Fruit fly (Drosophila melanogaster) whole organism, wandering third instar larva: Measurements from ENCODE around the gene CG13306.
A peak's percentile ranks its signal among the peaks of the same experiment; 100 is the strongest.

Experiments
- Abd-B ChIP-seq: fragments of >200 bp; optimal IDR thresholded peaks from 2 replicates; lab custom pipeline; 2017; ENCODE audit warnings: missing biosample characterization, missing genetic modification characterization
- CG9705 ChIP-seq: fragments of 200-800 bp; sonication (Bioruptor generic); optimal IDR thresholded peaks from 2 replicates; lab custom pipeline; 2018; ENCODE audit warnings: missing biosample characterization, mild to moderate bottlenecking, missing genetic modification characterization
- CrebA ChIP-seq: fragments of 200-800 bp; sonication (Bioruptor generic); optimal IDR thresholded peaks from 2 replicates; lab custom pipeline; 2016; ENCODE audit warnings: missing biosample characterization, mild to moderate bottlenecking, missing genetic modification characterization, borderline replicate concordance
- Dfd ChIP-seq: fragments of >200 bp; optimal IDR thresholded peaks from 2 replicates; lab custom pipeline; 2017; ENCODE audit warnings: missing biosample characterization, missing genetic modification characterization
- Dif ChIP-seq: fragments of 200-275, 200-300 bp; sonication (Bioruptor generic); optimal IDR thresholded peaks from 2 replicates; lab custom pipeline; 2018; ENCODE audit warnings: missing biosample characterization, missing genetic modification characterization; ENCODE audit not compliant: partially characterized antibody
- GATAd ChIP-seq: sonication (Bioruptor generic); optimal IDR thresholded peaks from 2 replicates; lab custom pipeline; 2016; ENCODE audit warnings: missing biosample characterization, missing genetic modification characterization
- HLH106 ChIP-seq: fragments of 200-800 bp; optimal IDR thresholded peaks from 3 replicates; lab custom pipeline; 2019; ENCODE audit warnings: missing biosample characterization, mild to moderate bottlenecking, missing genetic modification characterization, moderate library complexity
- Hnf4 ChIP-seq: fragments of 200-800 bp; sonication (Bioruptor generic); optimal IDR thresholded peaks from 2 replicates; lab custom pipeline; 2016; ENCODE audit warnings: missing biosample characterization, mild to moderate bottlenecking, missing genetic modification characterization
- Hr78 ChIP-seq: fragments of >200 bp; optimal IDR thresholded peaks from 2 replicates; lab custom pipeline; 2017; ENCODE audit warnings: missing biosample characterization, missing genetic modification characterization
- Hr83 ChIP-seq: fragments of 200-300 bp; sonication (Bioruptor generic); optimal IDR thresholded peaks from 2 replicates; lab custom pipeline; 2016; ENCODE audit warnings: missing biosample characterization, mild to moderate bottlenecking, missing genetic modification characterization, moderate library complexity; ENCODE audit not compliant: poor library complexity, severe bottlenecking
- Jra ChIP-seq: sonication (Bioruptor generic); optimal IDR thresholded peaks from 2 replicates; lab custom pipeline; 2016; ENCODE audit warnings: missing biosample characterization, missing genetic modification characterization
- Mio ChIP-seq: sonication (Bioruptor generic); optimal IDR thresholded peaks from 2 replicates; lab custom pipeline; 2016; ENCODE audit warnings: missing biosample characterization, missing genetic modification characterization
- Myc ChIP-seq: fragments of >200 bp; optimal IDR thresholded peaks from 2 replicates; lab custom pipeline; 2017
- N ChIP-seq: fragments of >200 bp; optimal IDR thresholded peaks from 2 replicates; lab custom pipeline; 2018; ENCODE audit warnings: missing biosample characterization, missing external identifiers, missing genetic modification characterization
- OdsH ChIP-seq: fragments of 200-800 bp; sonication (Bioruptor generic); optimal IDR thresholded peaks from 2 replicates; lab custom pipeline; 2016; ENCODE audit warnings: missing biosample characterization, mild to moderate bottlenecking, missing genetic modification characterization
- Rel ChIP-seq, 2 experiments: fragments of 200-800 bp; sonication (Bioruptor generic) in 1 of 2; optimal IDR thresholded peaks; 2 replicates in 1 of 2; 3 replicates in 1 of 2; lab custom pipeline; 2016 to 2019; ENCODE audit warnings: mild to moderate bottlenecking in 2 of 2, missing biosample characterization in 2 of 2, missing genetic modification characterization in 2 of 2, moderate library complexity in 1 of 2
- Sp1 ChIP-seq: fragments of 200-800 bp; sonication (Bioruptor generic); optimal IDR thresholded peaks from 3 replicates; lab custom pipeline; 2019; ENCODE audit warnings: missing biosample characterization, mild to moderate bottlenecking, missing genetic modification characterization, moderate library complexity
- Vsx2 ChIP-seq: fragments of 200-300, 225-300 bp; sonication (Bioruptor generic); optimal IDR thresholded peaks from 2 replicates; lab custom pipeline; 2018; ENCODE audit warnings: missing biosample characterization, missing genetic modification characterization; ENCODE audit not compliant: partially characterized antibody
- br ChIP-seq: fragments of 200-800 bp; sonication (Bioruptor generic); optimal IDR thresholded peaks from 2 replicates; lab custom pipeline; 2016; ENCODE audit warnings: missing biosample characterization, missing genetic modification characterization
- brk ChIP-seq: fragments of 200-800 bp; sonication (Bioruptor generic); optimal IDR thresholded peaks from 2 replicates; lab custom pipeline; 2016; ENCODE audit warnings: missing biosample characterization, mild to moderate bottlenecking, missing genetic modification characterization
- dmrt93B ChIP-seq: fragments of 200-800 bp; sonication (Bioruptor generic); optimal IDR thresholded peaks from 2 replicates; lab custom pipeline; 2018; ENCODE audit warnings: missing biosample characterization, mild to moderate bottlenecking, missing genetic modification characterization
- ey ChIP-seq: fragments of 200-800 bp; sonication (Bioruptor generic); optimal IDR thresholded peaks from 2 replicates; lab custom pipeline; 2016; ENCODE audit warnings: missing biosample characterization, missing genetic modification characterization
- foxo ChIP-seq, 2 experiments: fragments of 200-800 bp; sonication (Bioruptor generic); optimal IDR thresholded peaks; 2 replicates in 1 of 2; 3 replicates in 1 of 2; lab custom pipeline; 2016 to 2017; ENCODE audit warnings: missing biosample characterization in 2 of 2, missing genetic modification characterization in 2 of 2
- fru ChIP-seq: fragments of 200-800 bp; sonication (Bioruptor generic); optimal IDR thresholded peaks from 3 replicates; lab custom pipeline; 2016; ENCODE audit warnings: missing biosample characterization, mild to moderate bottlenecking, missing genetic modification characterization
- h ChIP-seq: fragments of 200-800 bp; sonication (Bioruptor generic); optimal IDR thresholded peaks from 3 replicates; lab custom pipeline; 2016; ENCODE audit warnings: missing biosample characterization, mild to moderate bottlenecking, missing genetic modification characterization
- jim ChIP-seq: fragments of 175-275, 200-325 bp; sonication (Bioruptor generic); optimal IDR thresholded peaks from 2 replicates; lab custom pipeline; 2016; ENCODE audit warnings: missing biosample characterization, mild to moderate bottlenecking, missing genetic modification characterization
- pan ChIP-seq: fragments of >200 bp; optimal IDR thresholded peaks from 2 replicates; lab custom pipeline; 2017
- psq ChIP-seq: fragments of 200-800 bp; sonication (Bioruptor generic); optimal IDR thresholded peaks from 3 replicates; lab custom pipeline; 2017; ENCODE audit warnings: missing biosample characterization, mild to moderate bottlenecking, missing genetic modification characterization, moderate library complexity
- rgr ChIP-seq: fragments of 200-800 bp; sonication (Bioruptor generic); optimal IDR thresholded peaks from 3 replicates; lab custom pipeline; 2016; ENCODE audit warnings: missing biosample characterization, mild to moderate bottlenecking, missing genetic modification characterization
- sv ChIP-seq: fragments of 200-800 bp; sonication (Bioruptor generic); optimal IDR thresholded peaks from 3 replicates; lab custom pipeline; 2016; ENCODE audit warnings: missing biosample characterization, missing genetic modification characterization
- tai ChIP-seq: sonication (Bioruptor generic); optimal IDR thresholded peaks from 2 replicates; lab custom pipeline; 2016; ENCODE audit warnings: missing biosample characterization, missing genetic modification characterization
- woc ChIP-seq: sonication (Bioruptor generic); optimal IDR thresholded peaks from 2 replicates; lab custom pipeline; 2016; ENCODE audit warnings: missing biosample characterization, mild to moderate bottlenecking, missing genetic modification characterization

CG13306 gene

DNA sequence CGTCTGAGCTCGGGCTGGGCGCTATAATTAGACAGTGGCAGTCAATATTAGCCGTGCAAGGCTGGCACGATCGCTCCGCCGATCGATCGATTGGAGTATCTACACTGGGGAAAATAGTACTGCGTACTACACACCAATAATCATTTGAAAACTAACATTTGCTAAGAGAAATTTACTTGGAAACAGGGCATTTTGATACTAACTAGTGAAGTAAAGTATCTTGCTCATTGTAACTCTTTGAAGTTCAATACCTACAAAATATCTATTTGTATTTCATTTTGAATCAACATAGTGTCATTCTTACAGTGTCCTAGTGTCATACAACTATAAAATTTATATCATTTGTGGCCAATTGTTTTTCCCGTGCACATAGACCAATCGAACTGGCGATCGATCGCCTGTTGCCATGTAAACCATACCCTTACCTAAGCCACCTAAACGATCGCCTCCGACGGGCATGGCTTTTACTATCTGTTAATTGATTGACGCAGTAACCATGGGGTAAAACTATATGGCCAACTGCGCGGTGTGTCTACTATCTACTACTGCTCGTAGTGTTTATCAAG, 48.8 kb downstream of the CG13306 start:
- TF ChIP-seq OdsH (GFP tag; lab: Kevin White, UChicago): peak; percentile 73
- TF ChIP-seq tai (GFP tag; lab: Kevin White, UChicago): no peak
- TF ChIP-seq HLH106 (tag; lab: Kevin White, UChicago): peak; percentile 34
- peak; percentile 70 for TF ChIP-seq sv (GFP tag; lab: Kevin White, UChicago)
- peak in 1 of 2 experiments; percentile 58 for TF ChIP-seq foxo (GFP tag; optimal IDR thresholded peaks at IDR 0.05; lab: Kevin White, UChicago)
- TF ChIP-seq br (GFP tag; lab: Kevin White, UChicago): peak; percentile 62
- peak; percentile 80 for TF ChIP-seq ey (GFP tag; lab: Kevin White, UChicago)
- TF ChIP-seq fru: peak; percentile 81
- TF ChIP-seq h (GFP tag; lab: Kevin White, UChicago): peak; percentile 34
- no peak for TF ChIP-seq Dfd (GFP tag; lab: Kevin White, UChicago)
- peak; percentile 29 for TF ChIP-seq Sp1 (GFP tag; lab: Kevin White, UChicago)
- TF ChIP-seq Mio: no peak
- peak; percentile 78 for TF ChIP-seq rgr
- peak; percentile 51 for TF ChIP-seq psq (GFP tag; lab: Kevin White, UChicago)
- no peak for TF ChIP-seq Vsx2 (GFP tag; lab: Kevin White, UChicago)
- no peak for TF ChIP-seq Rel (GFP tag; optimal IDR thresholded peaks at IDR 0.05; lab: Kevin White, UChicago)
- TF ChIP-seq Rel (tag; optimal IDR thresholded peaks at IDR 0.05; lab: Kevin White, UChicago): no peak
- no peak for TF ChIP-seq Hnf4 (GFP tag; lab: Kevin White, UChicago)
- TF ChIP-seq, all 38 proteins: peak for 11

DNA sequence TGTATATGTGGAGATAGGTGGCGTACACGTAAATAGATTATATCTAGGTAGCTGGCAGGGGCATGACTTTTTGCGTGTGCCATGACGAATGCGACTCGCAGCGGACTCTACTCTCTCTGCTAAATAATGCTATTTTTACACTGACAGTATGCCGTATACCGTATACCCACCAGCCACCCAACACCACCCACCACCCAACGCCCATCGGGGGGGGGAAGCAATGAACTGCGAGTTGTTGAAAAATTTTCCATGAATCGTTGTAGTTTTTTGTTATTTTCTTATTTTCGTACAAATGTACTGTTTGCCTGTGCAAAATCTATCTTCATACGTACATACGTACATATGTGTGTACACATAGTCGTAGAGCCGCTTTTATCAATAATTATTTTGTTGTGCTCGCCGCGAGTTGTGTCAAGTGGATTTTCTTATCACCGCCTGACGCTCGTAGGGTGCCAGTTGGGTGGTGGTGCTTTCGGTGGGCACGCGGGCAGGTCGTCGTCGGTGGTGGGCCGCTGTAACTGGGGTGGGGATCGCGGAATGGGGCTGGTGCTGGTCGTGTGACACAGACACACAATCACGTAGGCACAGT, 49.4 kb downstream of the CG13306 start:
- TF ChIP-seq Rel (GFP tag; optimal IDR thresholded peaks at IDR 0.05; lab: Kevin White, UChicago) (no peak), Rel (tag; optimal IDR thresholded peaks at IDR 0.05; lab: Kevin White, UChicago) (peak; percentile 78), Myc (no peak), h (GFP tag; lab: Kevin White, UChicago) (peak; percentile 80), Hr83 (GFP tag; lab: Kevin White, UChicago) (peak; percentile 66)

DNA sequence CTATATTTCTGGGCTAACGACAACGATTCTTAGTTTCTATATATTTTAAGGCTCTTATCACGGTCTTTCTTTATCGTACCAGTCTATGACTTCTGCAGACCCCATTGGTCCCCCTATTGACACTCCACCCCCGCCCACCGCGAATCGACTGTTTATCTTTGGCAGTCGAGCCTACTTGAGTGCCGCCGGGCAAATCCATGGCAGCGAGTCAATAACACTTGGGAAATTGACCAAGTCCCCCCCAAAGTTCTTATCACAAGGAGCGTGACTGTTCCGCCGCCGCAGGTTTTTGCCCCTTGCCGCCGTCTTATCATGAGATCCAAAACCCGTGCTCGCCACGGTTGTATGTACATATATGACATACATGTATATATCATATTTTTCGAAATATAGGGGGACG, 49.9 kb downstream of the CG13306 start:
- TF ChIP-seq Abd-B (no peak), Mio (no peak), Hr78 (no peak), foxo (GFP tag; optimal IDR thresholded peaks at IDR 0.05; lab: Kevin White, UChicago) (peak in 1 of 2 experiments; percentile 24), CrebA (GFP tag; lab: Kevin White, UChicago) (peak; percentile 14), Rel (GFP tag; optimal IDR thresholded peaks at IDR 0.05; lab: Kevin White, UChicago) (no peak), Rel (tag; optimal IDR thresholded peaks at IDR 0.05; lab: Kevin White, UChicago) (peak; percentile 83), GATAd (GFP tag; lab: Kevin White, UChicago) (no peak), Hr83 (GFP tag; lab: Kevin White, UChicago) (peak; percentile 75), brk (no peak), psq (GFP tag; lab: Kevin White, UChicago) (no peak), woc (GFP tag; lab: Kevin White, UChicago) (no peak), Dif (no peak), tai (GFP tag; lab: Kevin White, UChicago) (peak; percentile 64), h (GFP tag; lab: Kevin White, UChicago) (peak; percentile 94), CG9705 (GFP tag; lab: Kevin White, UChicago) (no peak), Jra (GFP tag; lab: Kevin White, UChicago) (peak; percentile 27), br (GFP tag; lab: Kevin White, UChicago) (peak; percentile 35), HLH106 (tag; lab: Kevin White, UChicago) (peak; percentile 26), jim (GFP tag; lab: Kevin White, UChicago) (no peak), pan (lab: Kevin White, UChicago) (no peak), dmrt93B (GFP tag; lab: Kevin White, UChicago) (no peak), N (GFP tag; lab: Kevin White, UChicago) (no peak), rgr (no peak)
